Worm (Caenorhabditis elegans) whole organism, L4 larva: ENCODE results near the gene K05B2.2.

ENCODE experiments used
- D1046.2 ChIP-seq: fragments of 200-800 bp; sonication (Bioruptor generic); IDR thresholded peaks from 2 replicates; pipeline ENCODE4 v1.3.6; 2022; ENCODE audit warnings: missing genetic modification characterization, missing compliant biosample characterization
- F37D6.2 ChIP-seq: sonication (generic microtip); optimal IDR thresholded peaks from 2 replicates; lab custom pipeline; 2016; ENCODE audit warnings: mild to moderate bottlenecking, missing genetic modification characterization, missing compliant biosample characterization
- F44E2.7 ChIP-seq: fragments of 200-800 bp; sonication (Bioruptor generic); IDR thresholded peaks from 2 replicates; pipeline ENCODE4 v2.1.2; 2022; ENCODE audit warnings: missing genetic modification characterization, missing compliant biosample characterization
- F49E8.2 ChIP-seq: sonication (generic microtip); optimal IDR thresholded peaks from 2 replicates; lab custom pipeline; 2016; ENCODE audit warnings: missing compliant biosample characterization, mild to moderate bottlenecking, missing genetic modification characterization, borderline replicate concordance
- R02D3.7 ChIP-seq: fragments of 150-350 bp; sonication (generic microtip); optimal IDR thresholded peaks from 3 replicates; lab custom pipeline; 2014; ENCODE audit warnings: missing biosample characterization, missing genetic modification characterization
- Y5F2A.4 ChIP-seq: fragments of 200-800 bp; sonication (Bioruptor generic); optimal IDR thresholded peaks from 2 replicates; lab custom pipeline; 2018; ENCODE audit warnings: mild to moderate bottlenecking, missing genetic modification characterization, missing compliant biosample characterization
- ZK337.2 ChIP-seq: fragments of 200-800 bp; sonication (Bioruptor generic); IDR thresholded peaks from 2 replicates; pipeline ENCODE4 v1.3.6; 2022; ENCODE audit warnings: missing genetic modification reagents, missing genetic modification characterization, missing compliant biosample characterization
- aly-2 ChIP-seq: sonication (generic microtip); optimal IDR thresholded peaks from 2 replicates; lab custom pipeline; 2018; ENCODE audit warnings: missing biosample characterization, missing genetic modification characterization
- ama-1 ChIP-seq: fragments of 150-350 bp; optimal IDR thresholded peaks from 2 replicates; lab custom pipeline; 2014; ENCODE audit warnings: inconsistent platforms, mixed read lengths
- arid-1 ChIP-seq: fragments of 200-800 bp; sonication (Bioruptor generic); conservative IDR thresholded peaks from 2 replicates; pipeline ENCODE4 v1.3.6; 2022; ENCODE audit warnings: missing genetic modification reagents, missing genetic modification characterization, missing compliant biosample characterization
- ceh-28 ChIP-seq: fragments of 150-350 bp; optimal IDR thresholded peaks from 2 replicates; lab custom pipeline; 2014; ENCODE audit warnings: missing biosample characterization, missing genetic modification reagents, missing genetic modification characterization
- ceh-44 ChIP-seq: fragments of 200-800 bp; sonication (Bioruptor generic); IDR thresholded peaks from 2 replicates; pipeline ENCODE4 v1.3.6; 2022; ENCODE audit warnings: missing genetic modification reagents, missing genetic modification characterization, missing compliant biosample characterization
- ces-1 ChIP-seq: fragments of 150-350 bp; sonication (generic microtip); optimal IDR thresholded peaks from 4 replicates; lab custom pipeline; 2014; ENCODE audit warnings: missing biosample characterization, missing genetic modification reagents, missing genetic modification characterization
- cey-2 ChIP-seq: sonication (generic microtip); optimal IDR thresholded peaks from 3 replicates; lab custom pipeline; 2017; ENCODE audit warnings: missing genetic modification characterization, mild to moderate bottlenecking, missing compliant biosample characterization, antibody characterized with exemption, borderline replicate concordance; ENCODE audit not compliant: insufficient read depth
- daf-16 ChIP-seq, 3 experiments: sonication (generic microtip); optimal IDR thresholded peaks; 2 replicates each; lab custom pipeline; 2016 to 2017; ENCODE audit warnings: missing genetic modification characterization in 3 of 3, missing genetic modification reagents in 3 of 3, mild to moderate bottlenecking in 2 of 3, missing compliant biosample characterization in 2 of 3, missing biosample characterization in 1 of 3, moderate library complexity in 1 of 3
- daf-19 ChIP-seq: fragments of 200-800 bp; sonication (Bioruptor generic); conservative IDR thresholded peaks from 2 replicates; pipeline ENCODE4 v1.3.6; 2022; ENCODE audit warnings: missing genetic modification characterization, missing compliant biosample characterization
- daf-8 ChIP-seq: fragments of 200-800 bp; sonication (Bioruptor generic); IDR thresholded peaks from 2 replicates; pipeline ENCODE4 v1.3.6; 2022; ENCODE audit warnings: missing genetic modification characterization, missing compliant biosample characterization
- dmd-6 ChIP-seq: fragments of 200-800 bp; sonication (Bioruptor generic); IDR thresholded peaks from 2 replicates; pipeline ENCODE4 v1.3.6; 2022; ENCODE audit warnings: missing genetic modification reagents, missing genetic modification characterization, missing compliant biosample characterization
- dve-1 ChIP-seq: sonication (generic microtip); optimal IDR thresholded peaks from 2 replicates; lab custom pipeline; 2017; ENCODE audit warnings: antibody characterized with exemption, mild to moderate bottlenecking, missing genetic modification characterization, missing compliant biosample characterization; ENCODE audit not compliant: insufficient read depth
- egl-27 ChIP-seq: sonication (generic microtip); optimal IDR thresholded peaks from 3 replicates; lab custom pipeline; 2017; ENCODE audit warnings: missing biosample characterization, missing genetic modification reagents, missing genetic modification characterization
- fkh-10 ChIP-seq: fragments of 150-350 bp; optimal IDR thresholded peaks from 2 replicates; lab custom pipeline; 2014; ENCODE audit warnings: missing biosample characterization, missing genetic modification reagents, missing genetic modification characterization
- fos-1 ChIP-seq: fragments of 150-350 bp; optimal IDR thresholded peaks from 2 replicates; lab custom pipeline; 2014; ENCODE audit warnings: missing biosample characterization, missing genetic modification characterization
- hlh-11 ChIP-seq: fragments of 200-800 bp; sonication (Bioruptor generic); optimal IDR thresholded peaks from 2 replicates; lab custom pipeline; 2018; ENCODE audit warnings: mild to moderate bottlenecking, missing genetic modification characterization, missing compliant biosample characterization
- hlh-30 ChIP-seq: sonication (generic microtip); optimal IDR thresholded peaks from 2 replicates; lab custom pipeline; 2017; ENCODE audit warnings: antibody characterized with exemption, mild to moderate bottlenecking, missing genetic modification characterization, missing compliant biosample characterization; ENCODE audit not compliant: insufficient read depth
- jun-1 ChIP-seq: fragments of 150-350 bp; optimal IDR thresholded peaks from 2 replicates; lab custom pipeline; 2014; ENCODE audit warnings: missing biosample characterization, missing genetic modification reagents, missing genetic modification characterization
- lin-1 ChIP-seq: fragments of 200-800 bp; sonication (Bioruptor generic); IDR thresholded peaks from 2 replicates; pipeline ENCODE4 v1.3.6; 2022; ENCODE audit warnings: missing genetic modification reagents, missing genetic modification characterization, missing compliant biosample characterization
- lin-29 ChIP-seq: fragments of 200-800 bp; sonication (Bioruptor generic); IDR thresholded peaks from 2 replicates; pipeline ENCODE4 v1.3.6; 2022; ENCODE audit warnings: missing genetic modification reagents, missing genetic modification characterization, missing compliant biosample characterization
- mdt-29 ChIP-seq: fragments of 200-800 bp; sonication (Bioruptor generic); IDR thresholded peaks from 2 replicates; pipeline ENCODE4 v1.3.6; 2022; ENCODE audit warnings: missing genetic modification reagents, missing genetic modification characterization, missing compliant biosample characterization
- mxl-2 ChIP-seq: fragments of 200-800 bp; sonication (Bioruptor generic); conservative IDR thresholded peaks from 2 replicates; pipeline ENCODE4 v1.3.6; 2022; ENCODE audit warnings: missing genetic modification reagents, missing genetic modification characterization, missing compliant biosample characterization
- mxl-3 ChIP-seq: fragments of 200-800 bp; sonication (Bioruptor generic); optimal IDR thresholded peaks from 2 replicates; lab custom pipeline; 2018; ENCODE audit warnings: mild to moderate bottlenecking, missing genetic modification characterization, missing compliant biosample characterization
- nhr-111 ChIP-seq: fragments of 200-800 bp; sonication (Bioruptor generic); optimal IDR thresholded peaks from 2 replicates; lab custom pipeline; 2018; ENCODE audit warnings: mild to moderate bottlenecking, missing genetic modification characterization, missing compliant biosample characterization
- nhr-237 ChIP-seq: sonication (generic microtip); optimal IDR thresholded peaks from 2 replicates; lab custom pipeline; 2017; ENCODE audit warnings: missing biosample characterization, missing genetic modification characterization
- nhr-28 ChIP-seq: fragments of 150-350 bp; optimal IDR thresholded peaks from 2 replicates; lab custom pipeline; 2014; ENCODE audit warnings: missing biosample characterization, missing genetic modification characterization
- nhr-48 ChIP-seq: sonication (generic microtip); optimal IDR thresholded peaks from 2 replicates; lab custom pipeline; 2016; ENCODE audit warnings: mild to moderate bottlenecking, missing genetic modification characterization, missing compliant biosample characterization
- nhr-6 ChIP-seq: fragments of 150-350 bp; optimal IDR thresholded peaks from 2 replicates; lab custom pipeline; 2014; ENCODE audit warnings: missing biosample characterization, missing genetic modification characterization
- nhr-76 ChIP-seq: fragments of 150-350 bp; optimal IDR thresholded peaks from 2 replicates; lab custom pipeline; 2014; ENCODE audit warnings: missing biosample characterization, missing genetic modification characterization
- php-3 ChIP-seq: fragments of 200-800 bp; sonication (Bioruptor generic); IDR thresholded peaks from 2 replicates; pipeline ENCODE4 v1.3.6; 2022; ENCODE audit warnings: missing genetic modification reagents, missing genetic modification characterization, missing compliant biosample characterization
- pqm-1 ChIP-seq: sonication (generic microtip); optimal IDR thresholded peaks from 2 replicates; lab custom pipeline; 2017; ENCODE audit warnings: missing biosample characterization, missing genetic modification characterization
- skn-1 ChIP-seq: fragments of 150-350 bp; optimal IDR thresholded peaks from 2 replicates; lab custom pipeline; 2014; ENCODE audit warnings: missing biosample characterization, missing genetic modification characterization
- spr-1 ChIP-seq: sonication (generic microtip); optimal IDR thresholded peaks from 2 replicates; lab custom pipeline; 2016; ENCODE audit warnings: mild to moderate bottlenecking, missing genetic modification characterization, missing compliant biosample characterization
- tra-1 ChIP-seq: fragments of 200-800 bp; sonication (Bioruptor generic); IDR thresholded peaks from 2 replicates; pipeline ENCODE4 v1.3.6; 2022; ENCODE audit warnings: missing genetic modification reagents, missing genetic modification characterization, missing compliant biosample characterization
- unc-39 ChIP-seq: sonication (generic microtip); optimal IDR thresholded peaks from 2 replicates; lab custom pipeline; 2017; ENCODE audit warnings: missing biosample characterization, missing genetic modification characterization
- zag-1 ChIP-seq: fragments of 150-350 bp; optimal IDR thresholded peaks from 2 replicates; lab custom pipeline; 2014; ENCODE audit warnings: missing biosample characterization, missing genetic modification characterization
- zfp-3 ChIP-seq: fragments of 200-800 bp; sonication (Bioruptor generic); conservative IDR thresholded peaks from 2 replicates; pipeline ENCODE4 v1.3.6; 2022; ENCODE audit warnings: missing genetic modification reagents, missing genetic modification characterization, missing compliant biosample characterization
- ztf-11 ChIP-seq: fragments of 150-350 bp; optimal IDR thresholded peaks from 2 replicates; lab custom pipeline; 2014; ENCODE audit warnings: missing biosample characterization, missing genetic modification characterization

Gene K05B2.2

ce11 chrX:4905804-4906203, at the start of gene K05B2.2:
Gene K05B2.2 (plus strand): TSS chrX:4906081.
- TF ChIP-seq ceh-44 (no peak), pqm-1 (tag; lab: Kevin White, UChicago) (peak; percentile 84), dve-1 (tag; lab: Kevin White, UChicago) (peak; percentile 62), hlh-11 (tag; lab: Kevin White, UChicago) (peak; percentile 59), daf-16 (GFP tag; optimal IDR thresholded peaks at IDR 0.05; lab: Kevin White, UChicago) (no peak), daf-16 (tag; optimal IDR thresholded peaks at IDR 0.05; lab: Kevin White, UChicago) (peak; percentile 46), dmd-6 (GFP tag; lab: Robert Waterston, UW) (peak; percentile 49), hlh-30 (tag; lab: Kevin White, UChicago) (peak; percentile 19), nhr-28 (tag; lab: Kevin White, UChicago) (peak; percentile 57), R02D3.7 (tag; lab: Kevin White, UChicago) (no peak), skn-1 (tag; lab: Kevin White, UChicago) (no peak), tra-1 (GFP tag; lab: Robert Waterston, UW) (0 out of 2 replicates have a peak, but pooled peaks have one; percentile 20)

- TF ChIP-seq zag-1 (tag; lab: Kevin White, UChicago): no peak
- TF ChIP-seq lin-1 (GFP tag; lab: Robert Waterston, UW): no peak
- TF ChIP-seq nhr-76 (tag; lab: Kevin White, UChicago): no peak
- no peak for TF ChIP-seq fos-1
- no peak for TF ChIP-seq arid-1 (GFP tag; lab: Robert Waterston, UW)
- no peak for TF ChIP-seq ama-1 (lab: Kevin White, UChicago)
- no peak for TF ChIP-seq lin-29
- TF ChIP-seq ces-1 (GFP tag; lab: Kevin White, UChicago): peak; percentile 37
- TF ChIP-seq nhr-6 (tag; lab: Kevin White, UChicago): no peak
These were observed 46.2 kb upstream of the K05B2.2 start, which contains the start of gene add-1 for ce11 chrX:4859582-4860095. Gene add-1 (minus strand): TSS chrX:4860045.

DNA sequence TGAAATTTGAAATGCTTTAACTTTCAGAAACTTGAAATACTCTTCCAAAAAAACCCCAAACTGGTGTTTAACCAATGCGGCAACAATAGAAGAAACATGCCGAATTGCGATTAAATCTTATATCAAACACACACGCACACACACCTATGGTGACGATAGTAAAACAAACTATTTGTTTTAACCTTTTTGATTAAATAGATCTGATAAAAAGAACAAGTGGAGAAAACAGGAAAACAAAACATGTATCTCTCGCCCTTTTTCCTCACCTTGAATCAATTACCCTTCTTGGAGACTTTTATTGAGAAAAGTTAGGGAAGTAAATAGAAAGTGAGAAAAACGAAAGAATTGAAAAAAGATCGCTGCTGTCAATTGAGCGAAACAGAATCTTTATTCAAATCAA, 44.5 kb upstream of the K05B2.2 start:
- TF ChIP-seq mdt-29 (no peak), fkh-10 (GFP tag; lab: Kevin White, UChicago) (no peak), php-3 (GFP tag; lab: Robert Waterston, UW) (no peak), daf-16 (GFP tag; optimal IDR thresholded peaks at IDR 0.05; lab: Kevin White, UChicago) (no peak), daf-16 (tag; optimal IDR thresholded peaks at IDR 0.05; lab: Kevin White, UChicago) (peak; percentile 63), pqm-1 (tag; lab: Kevin White, UChicago) (peak; percentile 58), nhr-237 (no peak), daf-19 (GFP tag; lab: Robert Waterston, UW) (no peak), ama-1 (lab: Kevin White, UChicago) (no peak), lin-29 (no peak), zfp-3 (no peak), nhr-111 (GFP tag; lab: Kevin White, UChicago) (no peak), unc-39 (tag; lab: Kevin White, UChicago) (no peak), ztf-11 (tag; lab: Kevin White, UChicago) (no peak)
- TF ChIP-seq, all 104 proteins: peak for 2

DNA sequence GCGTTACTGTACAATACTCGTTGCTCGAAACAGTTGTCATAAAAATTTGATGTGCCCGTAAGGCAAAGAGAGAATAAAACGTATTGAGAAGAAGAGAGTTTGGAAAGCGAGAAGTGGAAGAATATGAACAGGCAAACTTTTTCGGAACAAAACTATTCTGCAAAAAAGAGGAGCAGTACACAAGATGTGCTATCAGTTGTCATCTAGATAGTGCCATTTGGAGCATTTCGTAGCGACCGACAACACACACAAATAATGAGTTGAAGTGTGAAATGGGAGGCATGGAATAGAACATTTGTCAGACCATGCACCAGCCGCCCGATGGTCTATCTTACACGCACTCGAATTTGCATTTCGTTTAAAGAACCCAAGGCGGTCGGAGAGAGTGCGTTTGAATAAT, 43.8 kb upstream of the K05B2.2 start:
- no peak for TF ChIP-seq F49E8.2 (tag; lab: Kevin White, UChicago)
- TF ChIP-seq php-3 (GFP tag; lab: Robert Waterston, UW): 0 out of 2 replicates have a peak, but pooled peaks have one; percentile 64
- TF ChIP-seq aly-2 (tag; lab: Kevin White, UChicago): no peak
- TF ChIP-seq nhr-48 (tag; lab: Kevin White, UChicago): no peak
- TF ChIP-seq mxl-2 (GFP tag; lab: Robert Waterston, UW): no peak
- TF ChIP-seq dmd-6 (GFP tag; lab: Robert Waterston, UW): peak; percentile 37; the same call in 1 of the 2 replicates
- no peak for TF ChIP-seq mxl-3 (GFP tag; lab: Kevin White, UChicago)
- TF ChIP-seq Y5F2A.4 (GFP tag; lab: Kevin White, UChicago): no peak
- TF ChIP-seq egl-27 (tag; lab: Kevin White, UChicago): no peak
- no peak for TF ChIP-seq jun-1 (tag; lab: Kevin White, UChicago)
- TF ChIP-seq F37D6.2 (tag; lab: Kevin White, UChicago): no peak
- TF ChIP-seq cey-2: no peak
- no peak for TF ChIP-seq ZK337.2 (GFP tag; lab: Robert Waterston, UW)
- no peak for TF ChIP-seq daf-8
- peak; percentile 48 for TF ChIP-seq pqm-1 (tag; lab: Kevin White, UChicago)
- no peak for TF ChIP-seq daf-16 (GFP tag; optimal IDR thresholded peaks at IDR 0.05; lab: Kevin White, UChicago)
- peak; percentile 90 for TF ChIP-seq daf-16 (tag; optimal IDR thresholded peaks at IDR 0.05; lab: Kevin White, UChicago)
- no peak for TF ChIP-seq ceh-28
- TF ChIP-seq zag-1 (tag; lab: Kevin White, UChicago): no peak
- no peak for TF ChIP-seq spr-1 (tag; lab: Kevin White, UChicago)
- TF ChIP-seq D1046.2 (GFP tag; lab: Robert Waterston, UW): no peak
- TF ChIP-seq F44E2.7 (GFP tag; lab: Robert Waterston, UW): no peak
